Fruit fly (Drosophila melanogaster): ENCODE measurements around the gene ppk.

ppk gene

dm6 chr2L:14370777-14371096 lies 10.2 kb downstream of the ppk start:
- no peak for TF ChIP-seq CG8478 (optimal IDR thresholded peaks at IDR 0.05)
- no peak for TF ChIP-seq CTCF (optimal IDR thresholded peaks at IDR 0.05)

DNA sequence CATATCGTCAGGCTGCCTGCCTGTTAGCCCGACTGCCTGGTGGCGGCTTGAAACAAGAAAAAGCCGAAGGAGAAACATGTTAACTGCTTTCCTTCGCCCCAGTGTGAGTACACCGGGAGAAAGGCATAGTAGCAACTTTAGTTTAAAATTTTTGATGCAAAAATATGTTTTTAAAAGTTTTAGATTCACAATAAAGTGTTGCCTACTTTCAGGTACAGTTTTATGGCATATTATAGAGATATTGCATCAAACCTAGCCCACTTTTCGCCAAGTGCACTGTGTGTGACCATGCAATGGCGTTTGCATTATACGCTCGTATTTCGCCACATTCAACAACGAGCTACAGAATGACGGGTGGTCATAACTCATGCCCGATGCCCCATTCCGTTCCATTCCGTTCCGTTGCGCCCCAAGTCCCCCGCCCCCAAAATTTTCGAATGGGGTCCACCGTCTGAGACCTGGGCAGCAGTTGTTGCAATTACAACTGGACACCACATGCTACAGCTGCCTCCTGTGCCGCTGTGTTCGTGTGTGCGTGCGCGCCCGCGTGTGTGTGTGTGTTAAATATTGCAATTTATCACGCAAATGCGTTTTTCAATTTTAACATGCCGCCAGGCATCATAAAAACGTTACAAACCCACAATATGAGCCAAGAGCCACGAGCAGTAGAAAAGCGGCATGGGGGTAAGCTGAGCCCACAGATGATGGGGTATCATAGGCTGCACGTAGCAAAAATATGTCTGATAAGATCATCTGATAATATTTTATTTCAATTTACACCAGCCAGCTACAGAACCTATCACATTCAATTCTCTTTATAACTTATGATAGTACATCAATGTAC lies 10.8 kb downstream of the ppk start:
- TF ChIP-seq CG8478 (optimal IDR thresholded peaks at IDR 0.05) (no peak), CTCF (optimal IDR thresholded peaks at IDR 0.05) (no peak)

dm6 chr2L:14368833-14369232 lies 12.1 kb downstream of the ppk start:
- no peak for TF ChIP-seq CTCF (optimal IDR thresholded peaks at IDR 0.05)
- TF ChIP-seq CG8478 (optimal IDR thresholded peaks at IDR 0.05): no peak

- no peak for TF ChIP-seq CTCF (optimal IDR thresholded peaks at IDR 0.05)
Measured at dm6 chr2L:14367274-14367669, 13.7 kb downstream of the ppk start.

DNA sequence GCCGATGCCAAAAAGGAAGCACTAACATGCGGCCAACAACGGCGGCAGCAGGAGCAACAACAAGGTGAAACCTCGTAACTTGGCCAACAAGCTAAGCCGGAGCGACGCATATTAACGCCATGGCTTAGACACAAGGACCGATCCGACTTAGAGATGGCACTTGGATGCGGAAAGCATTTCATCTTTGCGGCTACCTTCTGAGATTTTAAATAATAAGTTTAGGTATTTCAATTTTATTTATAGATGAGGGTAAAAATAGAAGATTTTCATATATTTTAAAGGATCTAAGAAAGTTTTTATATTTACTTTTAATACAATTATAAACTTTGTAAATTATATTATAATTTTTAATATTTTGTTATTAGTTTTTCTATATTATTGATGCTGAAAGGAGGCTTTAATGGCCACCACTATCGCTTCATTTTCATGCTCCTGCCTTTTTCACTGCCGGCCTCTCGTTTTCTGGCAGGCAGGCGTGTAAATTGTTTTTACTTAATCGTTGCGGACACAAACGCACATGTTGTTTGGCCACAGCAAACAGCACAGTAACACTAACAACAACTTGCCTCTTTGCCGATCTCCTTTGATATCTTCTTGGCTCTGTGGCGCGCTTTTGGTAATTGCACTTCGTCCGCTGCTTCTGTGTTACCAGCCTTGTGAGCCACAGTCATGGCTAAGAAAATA lies 14.2 kb downstream of the ppk start:
- TF ChIP-seq CTCF (optimal IDR thresholded peaks at IDR 0.05) (no peak), CG8478 (optimal IDR thresholded peaks at IDR 0.05) (no peak)

dm6 chr2L:14361736-14362180 lies 19.2 kb downstream of the ppk start, which contains the start of gene spel1:
Gene spel1, plus strand, starts transcription at chr2L:14362069.
- TF ChIP-seq CTCF (optimal IDR thresholded peaks at IDR 0.05) (no peak), CG8478 (optimal IDR thresholded peaks at IDR 0.05) (no peak)

dm6 chr2L:14361281-14361680 lies 19.7 kb downstream of the ppk start:
- TF ChIP-seq CG8478 (optimal IDR thresholded peaks at IDR 0.05) (no peak), CTCF (optimal IDR thresholded peaks at IDR 0.05) (no peak)

DNA sequence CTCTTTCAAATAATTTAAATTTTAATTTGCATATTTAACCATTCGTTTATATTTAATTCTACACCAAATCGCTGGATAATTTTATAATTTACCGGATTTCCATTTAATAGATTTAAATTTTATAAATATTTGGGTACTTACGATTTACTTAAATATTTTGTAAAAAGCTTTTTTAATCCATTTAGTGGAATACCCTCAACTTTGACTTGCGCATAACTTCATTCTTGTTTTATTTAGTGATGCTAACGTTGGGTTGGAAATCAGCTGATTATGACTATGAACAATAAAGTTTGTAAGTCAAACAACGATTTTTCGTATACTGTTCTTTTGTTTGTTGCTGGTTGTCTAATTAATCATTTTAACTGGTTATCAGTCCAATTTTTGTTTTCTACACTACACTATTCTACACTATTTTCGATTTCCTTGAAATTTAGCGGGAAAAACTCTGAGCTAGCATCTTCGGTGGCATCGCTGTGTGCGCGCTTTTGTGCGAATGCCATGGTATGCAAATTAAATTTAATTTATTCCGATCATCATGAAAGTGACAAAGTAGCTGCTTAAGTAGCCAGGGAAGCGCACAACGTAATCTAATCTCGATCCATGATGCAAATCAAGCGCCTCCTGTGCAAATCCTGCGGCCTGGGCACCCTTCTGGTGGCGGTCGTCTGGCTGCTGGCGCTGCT lies 22.1 kb downstream of the ppk start, which contains the start of gene Pgant35A:
Pgant35A (plus strand) TSS at position 473 of the 683 bp plus-strand sequence.
- no peak for TF ChIP-seq CG8478 (optimal IDR thresholded peaks at IDR 0.05)
- peak; percentile 4 to 33 for TF ChIP-seq CTCF (optimal IDR thresholded peaks at IDR 0.05)

- no peak for TF ChIP-seq CTCF (optimal IDR thresholded peaks at IDR 0.05)
- no peak for TF ChIP-seq CG8478 (optimal IDR thresholded peaks at IDR 0.05)
Measured at dm6 chr2L:14356793-14357372, 24.1 kb downstream of the ppk start.

DNA sequence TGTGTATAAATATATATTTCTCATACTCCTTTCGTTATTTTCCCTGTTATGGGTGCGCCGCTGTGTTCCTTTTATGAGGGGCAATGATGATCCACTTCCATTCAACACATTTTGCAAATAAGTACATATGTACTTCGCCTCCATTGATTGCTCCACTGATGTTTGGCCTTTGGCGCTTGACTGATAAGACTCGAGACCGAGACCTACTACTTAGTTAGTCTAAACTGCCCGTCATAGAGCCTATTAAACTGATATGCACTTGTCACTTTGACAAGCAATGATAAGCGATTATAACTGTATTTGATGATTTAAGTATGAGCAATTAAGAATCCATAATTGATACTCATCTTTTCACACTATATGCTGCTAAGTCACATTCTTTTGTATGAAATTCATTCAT lies 24.7 kb downstream of the ppk start:
- TF ChIP-seq CTCF (optimal IDR thresholded peaks at IDR 0.05) (no peak), CG8478 (optimal IDR thresholded peaks at IDR 0.05) (no peak)

- TF ChIP-seq CG8478 (optimal IDR thresholded peaks at IDR 0.05): no peak
- no peak for TF ChIP-seq CTCF (optimal IDR thresholded peaks at IDR 0.05)
Measured at dm6 chr2L:14355852-14356174, 25.2 kb downstream of the ppk start.

- TF ChIP-seq CG8478 (optimal IDR thresholded peaks at IDR 0.05) (no peak), CTCF (optimal IDR thresholded peaks at IDR 0.05) (peak; percentile 85 to 90)
Measured at dm6 chr2L:14355033-14355851, 25.7 kb downstream of the ppk start, which contains the start of gene Rab14. Gene Rab14, plus strand, starts transcription at chr2L:14355145.

- TF ChIP-seq CG8478 (optimal IDR thresholded peaks at IDR 0.05) (no peak), CTCF (optimal IDR thresholded peaks at IDR 0.05) (no peak)
Measured at dm6 chr2L:14351441-14352127, 29.4 kb downstream of the ppk start, which contains the start of gene CG43052. Gene CG43052, plus strand, starts transcription at chr2L:14352077.

dm6 chr2L:14350587-14350986 lies 30.4 kb downstream of the ppk start:
- TF ChIP-seq CTCF (optimal IDR thresholded peaks at IDR 0.05): no peak
- TF ChIP-seq CG8478 (optimal IDR thresholded peaks at IDR 0.05): no peak
